Worm (Caenorhabditis elegans) whole organism, late embryonic: ENCODE measurements around the gene C31E10.11.
"Not testable (repeated sequence)": the region's sequence is repeated elsewhere in the genome, so short reads cannot be mapped to it uniquely, and the experiment has no call there.

Source experiments
- K09A11.1 ChIP-seq: sonication (generic microtip); optimal IDR thresholded peaks from 2 replicates; lab custom pipeline; 2017; ENCODE audit warnings: antibody characterized with exemption, mild to moderate bottlenecking, missing genetic modification characterization, missing compliant biosample characterization; ENCODE audit not compliant: insufficient read depth
- ahr-1 ChIP-seq: sonication (generic microtip); optimal IDR thresholded peaks from 2 replicates; lab custom pipeline; 2016; ENCODE audit warnings: missing genetic modification characterization, missing compliant biosample characterization
- ceh-14 ChIP-seq: sonication (generic microtip); optimal IDR thresholded peaks from 2 replicates; lab custom pipeline; 2016; ENCODE audit warnings: missing genotype, missing genetic modification characterization, missing compliant biosample characterization
- ceh-18 ChIP-seq: sonication (generic microtip); optimal IDR thresholded peaks from 2 replicates; lab custom pipeline; 2016; ENCODE audit warnings: missing genetic modification characterization, missing compliant biosample characterization
- ceh-19 ChIP-seq: fragments of 200-800 bp; sonication (Bioruptor generic); optimal IDR thresholded peaks from 2 replicates; lab custom pipeline; 2018; ENCODE audit warnings: mild to moderate bottlenecking, missing genetic modification characterization, missing compliant biosample characterization
- ceh-2 ChIP-seq: sonication (generic microtip); optimal IDR thresholded peaks from 2 replicates; lab custom pipeline; 2016; ENCODE audit warnings: missing genotype, missing genetic modification characterization, missing compliant biosample characterization
- ceh-31 ChIP-seq: sonication (generic microtip); optimal IDR thresholded peaks from 2 replicates; lab custom pipeline; 2016; ENCODE audit warnings: missing genetic modification characterization, missing compliant biosample characterization
- ceh-34 ChIP-seq: sonication (generic microtip); optimal IDR thresholded peaks from 2 replicates; lab custom pipeline; 2016; ENCODE audit warnings: mild to moderate bottlenecking, missing genetic modification characterization, missing compliant biosample characterization
- ceh-48 ChIP-seq: sonication (generic microtip); optimal IDR thresholded peaks from 2 replicates; lab custom pipeline; 2016; ENCODE audit warnings: missing genetic modification characterization, inconsistent platforms, missing compliant biosample characterization
- ceh-9 ChIP-seq: sonication (generic microtip); optimal IDR thresholded peaks from 2 replicates; lab custom pipeline; 2016; ENCODE audit warnings: mild to moderate bottlenecking, missing genetic modification characterization, inconsistent platforms, missing compliant biosample characterization
- dmd-4 ChIP-seq: sonication (generic microtip); optimal IDR thresholded peaks from 2 replicates; lab custom pipeline; 2016; ENCODE audit warnings: borderline replicate concordance, missing genetic modification characterization, missing compliant biosample characterization
- elt-4 ChIP-seq: sonication (generic microtip); optimal IDR thresholded peaks from 2 replicates; lab custom pipeline; 2016; ENCODE audit warnings: missing genetic modification characterization, missing compliant biosample characterization
- ets-4 ChIP-seq: sonication (generic microtip); optimal IDR thresholded peaks from 2 replicates; lab custom pipeline; 2016; ENCODE audit warnings: missing genetic modification characterization, missing compliant biosample characterization
- gmeb-2 ChIP-seq: sonication (generic microtip); optimal IDR thresholded peaks from 2 replicates; lab custom pipeline; 2016; ENCODE audit warnings: missing genetic modification characterization, inconsistent platforms, missing compliant biosample characterization
- hlh-15 ChIP-seq: sonication (generic microtip); optimal IDR thresholded peaks from 2 replicates; lab custom pipeline; 2016; ENCODE audit warnings: missing genetic modification characterization, missing compliant biosample characterization
- hlh-30 ChIP-seq: sonication (generic microtip); optimal IDR thresholded peaks from 2 replicates; lab custom pipeline; 2017; ENCODE audit warnings: antibody characterized with exemption, missing genetic modification characterization, missing compliant biosample characterization; ENCODE audit not compliant: insufficient read depth
- hlh-6 ChIP-seq: sonication (generic microtip); optimal IDR thresholded peaks from 2 replicates; lab custom pipeline; 2016; ENCODE audit warnings: missing genotype, missing genetic modification characterization, missing compliant biosample characterization
- hlh-8 ChIP-seq: sonication (generic microtip); optimal IDR thresholded peaks from 2 replicates; lab custom pipeline; 2016; ENCODE audit warnings: missing genotype, missing genetic modification characterization, missing compliant biosample characterization
- lim-6 ChIP-seq: sonication (generic microtip); optimal IDR thresholded peaks from 2 replicates; lab custom pipeline; 2016; ENCODE audit warnings: missing genetic modification characterization, missing compliant biosample characterization
- lin-11 ChIP-seq: fragments of 200-800 bp; sonication (Bioruptor generic); optimal IDR thresholded peaks from 2 replicates; lab custom pipeline; 2018; ENCODE audit warnings: mild to moderate bottlenecking, missing genetic modification characterization, missing compliant biosample characterization
- nfya-1 ChIP-seq: sonication (generic microtip); optimal IDR thresholded peaks from 2 replicates; lab custom pipeline; 2017; ENCODE audit warnings: missing genetic modification characterization, mild to moderate bottlenecking, missing compliant biosample characterization, antibody characterized with exemption, moderate library complexity
- pag-3 ChIP-seq: sonication (generic microtip); optimal IDR thresholded peaks from 2 replicates; lab custom pipeline; 2016; ENCODE audit warnings: missing compliant biosample characterization, missing genetic modification characterization, borderline replicate concordance
- pha-2 ChIP-seq: sonication (generic microtip); optimal IDR thresholded peaks from 2 replicates; lab custom pipeline; 2017; ENCODE audit warnings: mild to moderate bottlenecking, missing genetic modification characterization, missing compliant biosample characterization
- pha-4 ChIP-seq: fragments of 150-350 bp; optimal IDR thresholded peaks from 2 replicates; lab custom pipeline; 2018; ENCODE audit warnings: missing biosample characterization, missing genetic modification reagents, missing genetic modification characterization
- pqm-1 ChIP-seq: sonication (generic microtip); optimal IDR thresholded peaks from 2 replicates; lab custom pipeline; 2016; ENCODE audit warnings: missing genetic modification characterization, missing compliant biosample characterization
- pros-1 ChIP-seq: fragments of 150-350 bp; optimal IDR thresholded peaks from 2 replicates; lab custom pipeline; 2014; ENCODE audit warnings: missing biosample characterization, missing genetic modification reagents, missing genetic modification characterization
- ref-2 ChIP-seq: sonication (generic microtip); optimal IDR thresholded peaks from 2 replicates; lab custom pipeline; 2016; ENCODE audit warnings: missing genetic modification characterization, missing compliant biosample characterization
- rnt-1 ChIP-seq: sonication (generic microtip); optimal IDR thresholded peaks from 2 replicates; lab custom pipeline; 2016; ENCODE audit warnings: missing genetic modification characterization, missing compliant biosample characterization
- sdc-2 ChIP-seq: sonication (generic microtip); optimal IDR thresholded peaks from 2 replicates; lab custom pipeline; 2016; ENCODE audit warnings: missing genotype, missing genetic modification characterization, missing compliant biosample characterization
- sox-4 ChIP-seq: sonication (generic microtip); optimal IDR thresholded peaks from 2 replicates; lab custom pipeline; 2017; ENCODE audit warnings: mild to moderate bottlenecking, missing genetic modification characterization, inconsistent platforms, missing compliant biosample characterization
- tbx-2 ChIP-seq: sonication (generic microtip); optimal IDR thresholded peaks from 2 replicates; lab custom pipeline; 2016; ENCODE audit warnings: missing genetic modification characterization, missing compliant biosample characterization
- tbx-7 ChIP-seq: sonication (generic microtip); optimal IDR thresholded peaks from 2 replicates; lab custom pipeline; 2016; ENCODE audit warnings: missing genotype, missing genetic modification characterization, missing compliant biosample characterization
- unc-42 ChIP-seq: sonication (generic microtip); optimal IDR thresholded peaks from 2 replicates; lab custom pipeline; 2016; ENCODE audit warnings: missing genotype, missing genetic modification characterization, missing compliant biosample characterization
- unc-55 ChIP-seq: sonication (generic microtip); optimal IDR thresholded peaks from 2 replicates; lab custom pipeline; 2017; ENCODE audit warnings: missing biosample characterization, missing genetic modification reagents, missing genetic modification characterization

Gene C31E10.11

ce11 chrX:13986307-13986706 is 4.3 kb downstream of the C31E10.11 start, which contains the start of gene irld-24:
Gene irld-24, plus strand, starts transcription at chrX:13986607.
- TF ChIP-seq pha-4 (tag; lab: Kevin White, UChicago) (no peak), hlh-6 (no peak), lin-11 (tag; lab: Kevin White, UChicago) (no peak), ets-4 (tag; lab: Kevin White, UChicago) (no peak), pha-2 (tag; lab: Kevin White, UChicago) (no peak)
- TF ChIP-seq, all 69 proteins: peak for 0

- not testable (repeated sequence) for TF ChIP-seq K09A11.1 (tag; lab: Kevin White, UChicago); ceh-19; hlh-6
Observed at ce11 chrX:13980417-13980816, 10.2 kb downstream of the C31E10.11 start, which contains the start of gene arrd-24. Gene arrd-24, minus strand, starts transcription at chrX:13980517.

ce11 chrX:13977439-13978118 is 13.0 kb downstream of the C31E10.11 start, which contains the start of gene F48F7.6:
Gene F48F7.6, plus strand, starts transcription at chrX:13977829.
- TF ChIP-seq ceh-48 (tag; lab: Kevin White, UChicago) (peak; percentile 89), sox-4 (tag; lab: Kevin White, UChicago) (peak; percentile 20), unc-42 (tag; lab: Kevin White, UChicago) (peak; percentile 59), ahr-1 (tag; lab: Kevin White, UChicago) (no peak), ref-2 (peak; percentile 52), elt-4 (tag; lab: Kevin White, UChicago) (no peak), rnt-1 (tag; lab: Kevin White, UChicago) (no peak), nfya-1 (peak; percentile 42), dmd-4 (tag; lab: Kevin White, UChicago) (no peak), ceh-34 (tag; lab: Kevin White, UChicago) (peak; percentile 15), ceh-9 (no peak), sdc-2 (tag; lab: Kevin White, UChicago) (peak; percentile 14), tbx-2 (tag; lab: Kevin White, UChicago) (peak; percentile 54), pros-1 (tag; lab: Kevin White, UChicago) (no peak), ceh-2 (tag; lab: Kevin White, UChicago) (peak; percentile 33), ceh-18 (tag; lab: Kevin White, UChicago) (peak; percentile 37), ceh-31 (tag; lab: Kevin White, UChicago) (peak; percentile 33), ceh-14 (tag; lab: Kevin White, UChicago) (peak; percentile 20), K09A11.1 (tag; lab: Kevin White, UChicago) (no peak), unc-55 (peak; percentile 36), pqm-1 (tag; lab: Kevin White, UChicago) (no peak)

- no peak for TF ChIP-seq pag-3
- TF ChIP-seq pha-2 (tag; lab: Kevin White, UChicago) = no peak
- no peak for TF ChIP-seq lim-6 (tag; lab: Kevin White, UChicago)
- TF ChIP-seq tbx-7 = no peak
- TF ChIP-seq hlh-30 (tag; lab: Kevin White, UChicago) = peak; percentile 20
- TF ChIP-seq sox-4 (tag; lab: Kevin White, UChicago) = no peak
Observed at ce11 chrX:13975314-13975713, 15.3 kb downstream of the C31E10.11 start, which contains the start of gene F48F7.5. Gene F48F7.5, plus strand, starts transcription at chrX:13975653.

ce11 chrX:13974448-13975071 is 16.0 kb downstream of the C31E10.11 start:
- no peak for TF ChIP-seq hlh-8
- no peak for TF ChIP-seq sox-4 (tag; lab: Kevin White, UChicago)
- TF ChIP-seq gmeb-2 (tag; lab: Kevin White, UChicago) = no peak
- peak; percentile 66 for TF ChIP-seq unc-55
- no peak for TF ChIP-seq hlh-15
